Fruit fly (Drosophila melanogaster) ovary, adult (tissue): ENCODE measurements around the gene SsRbeta.
A peak's percentile ranks its signal among the peaks of the same experiment; 100 is the strongest.

Source experiments
- CG17801 ChIP-seq: fragments of 200-800 bp; optimal IDR thresholded peaks from 2 replicates; lab custom pipeline; 2019; ENCODE audit warnings: missing biosample characterization, mild to moderate bottlenecking, missing genetic modification characterization, moderate library complexity; ENCODE audit not compliant: partially characterized antibody

Gene SsRbeta

DNA sequence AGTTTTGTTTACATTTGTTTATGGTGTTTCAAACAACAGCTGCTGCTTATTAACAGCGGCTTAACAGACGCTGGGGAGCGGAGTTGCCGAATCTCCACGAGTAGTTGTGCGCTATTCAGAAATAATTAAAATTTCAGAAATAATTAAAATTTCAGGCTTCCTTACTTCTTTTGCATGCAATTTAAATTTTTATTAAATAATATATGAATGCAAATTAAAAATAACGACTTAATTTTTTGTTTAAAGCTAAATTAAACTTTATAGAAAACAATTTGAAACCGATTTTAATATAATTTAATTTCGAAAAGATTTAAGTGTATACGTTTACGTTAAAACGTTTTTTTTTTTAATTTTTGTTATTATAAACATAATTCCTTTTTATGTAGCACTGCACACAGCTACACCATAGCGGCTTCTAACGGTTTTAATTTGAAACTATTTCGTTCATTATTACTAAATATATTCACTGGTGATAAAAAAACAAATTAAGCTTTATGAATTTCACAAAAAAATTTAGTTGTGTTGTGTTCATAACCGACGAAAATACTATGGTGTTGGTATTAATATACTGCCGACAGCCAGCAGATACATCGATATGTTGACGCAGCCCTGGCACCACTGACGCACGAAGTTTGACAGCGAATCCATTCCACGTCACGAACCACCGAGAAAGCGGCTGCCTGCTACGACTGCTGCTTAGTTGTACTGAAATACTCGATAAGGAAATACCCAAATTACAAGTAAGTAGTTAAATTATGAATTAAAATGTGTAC lies at the start of gene SsRbeta:
SsRbeta (plus strand) TSS at position 645 of the 773 bp plus-strand sequence.
- TF ChIP-seq CG17801, result no peak

DNA sequence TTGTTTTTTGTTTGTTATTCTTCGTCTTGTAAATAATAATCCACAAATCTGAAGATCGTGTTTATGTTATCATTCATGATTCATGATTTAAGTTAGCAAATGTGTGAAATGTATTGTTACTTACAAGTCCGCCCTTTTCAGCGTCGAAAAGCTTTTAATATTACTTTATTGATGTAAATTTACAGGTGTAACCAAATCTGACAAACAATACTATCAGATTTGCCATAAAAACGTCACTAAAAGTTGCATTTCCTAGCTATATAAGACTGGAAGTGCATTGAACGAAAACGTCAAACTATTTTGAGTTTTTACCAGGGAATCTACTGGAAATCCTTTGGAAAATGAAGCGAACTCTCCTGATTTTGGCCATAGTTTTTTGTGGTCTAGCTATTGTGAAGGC lies 47.2 kb upstream of the SsRbeta start, which contains the start of gene CG33258:
CG33258 (plus strand) TSS at position 301 of the 400 bp plus-strand sequence.
- TF ChIP-seq CG17801, result no peak

DNA sequence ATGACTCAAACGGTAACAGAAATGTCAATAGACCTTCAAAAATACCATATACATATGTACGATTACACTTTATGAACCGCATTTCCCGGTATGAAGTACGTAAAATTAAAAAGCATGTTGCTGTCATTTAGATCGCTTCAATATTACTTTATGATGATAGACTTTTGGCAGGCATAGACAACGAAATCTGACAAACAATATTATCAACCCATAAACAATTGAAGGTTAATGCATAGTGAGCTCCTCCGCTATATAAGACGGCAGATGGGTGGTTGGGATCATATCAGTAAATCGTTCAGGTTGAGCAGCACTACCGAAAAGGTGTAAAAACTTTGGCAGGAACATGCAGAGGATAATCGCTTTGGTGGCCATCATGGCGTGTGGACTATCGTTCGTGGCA lies 45.7 kb upstream of the SsRbeta start, which contains the start of gene CG13075:
CG13075 (plus strand) TSS at position 301 of the 400 bp plus-strand sequence.
- no peak for TF ChIP-seq CG17801

DNA sequence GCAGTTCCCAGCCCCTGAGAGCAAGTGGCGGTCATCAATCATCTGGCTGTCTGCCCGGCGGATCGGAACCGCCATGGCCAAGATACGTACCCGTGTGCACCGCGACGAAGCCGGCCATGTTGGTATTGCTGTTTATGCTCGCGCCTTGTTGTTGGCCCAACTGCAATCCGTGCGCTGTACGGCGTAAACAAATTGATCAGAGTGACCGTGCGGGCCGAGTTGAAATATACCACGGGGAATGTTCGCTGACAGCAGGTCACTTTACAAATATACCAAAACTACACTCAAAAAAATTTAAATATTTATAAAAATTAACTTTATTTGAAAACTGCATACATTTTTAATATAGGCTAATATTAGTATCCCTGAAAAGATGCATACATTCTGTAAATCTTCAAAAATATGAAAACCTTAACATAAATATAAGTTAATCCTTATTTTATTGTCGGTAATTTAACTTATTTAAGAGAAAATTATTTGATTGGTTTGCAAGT lies 42.0 kb upstream of the SsRbeta start, which contains the start of gene Tasp1:
Tasp1 (minus strand) TSS at position 203 of the 494 bp plus-strand sequence.
- TF ChIP-seq CG17801, result peak; percentile 57

DNA sequence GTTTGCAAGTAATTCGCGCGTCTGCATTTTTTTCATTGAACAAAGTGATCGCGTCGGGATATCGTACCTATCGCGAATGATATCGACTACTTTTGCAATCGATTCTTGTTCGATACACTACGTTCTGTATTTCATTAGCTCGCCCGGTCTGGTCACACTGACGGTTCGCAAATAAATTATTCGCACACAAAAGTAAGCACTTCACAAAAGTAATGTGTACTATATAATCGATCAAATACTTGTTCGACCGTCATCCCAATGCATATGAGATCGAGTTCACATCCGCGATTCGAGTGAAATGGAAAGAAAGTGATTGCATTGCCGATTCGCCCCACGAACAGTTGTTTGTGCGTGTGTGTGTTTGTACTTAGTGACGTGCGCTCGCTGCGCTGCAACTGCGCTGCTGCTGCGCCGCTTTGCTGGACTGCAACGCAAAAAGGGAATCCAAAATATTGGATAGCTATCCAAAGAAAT lies 39.0 kb upstream of the SsRbeta start, which contains the start of the genes CG5235 and ClC-c:
CG5235 (minus strand) TSS at position 63 of the 474 bp plus-strand sequence.
ClC-c (plus strand) TSS at position 125 of the 474 bp plus-strand sequence.
- peak; percentile 28 for TF ChIP-seq CG17801

DNA sequence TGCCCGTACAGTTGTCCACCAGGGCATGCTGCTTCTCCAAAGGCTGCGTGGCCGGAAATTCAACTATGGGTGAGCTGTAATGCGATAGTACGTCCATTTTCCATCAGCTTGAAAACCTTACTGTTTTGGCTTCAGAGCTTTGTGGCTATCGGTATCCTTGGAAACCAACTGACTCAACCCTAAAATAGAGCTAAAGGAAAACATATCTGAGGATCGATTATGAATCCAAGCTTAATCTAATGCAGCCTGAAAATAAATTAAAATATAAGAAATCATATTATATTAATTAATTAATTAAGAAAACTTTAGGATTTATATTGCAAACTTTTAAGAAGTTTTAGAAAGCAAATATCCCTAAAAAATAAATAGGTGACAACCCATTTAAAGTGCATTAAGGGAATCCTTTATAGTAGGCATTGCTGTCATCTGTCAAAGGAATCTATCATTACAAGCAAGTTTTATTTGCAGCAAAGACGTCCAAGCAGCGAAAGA lies 32.0 kb upstream of the SsRbeta start, which contains the start of the genes CG13074 and ATPsynbetaL:
CG13074 (minus strand) TSS at position 101 of the 492 bp plus-strand sequence.
ATPsynbetaL (plus strand) TSS at position 442 of the 492 bp plus-strand sequence.
- TF ChIP-seq CG17801, result no peak

DNA sequence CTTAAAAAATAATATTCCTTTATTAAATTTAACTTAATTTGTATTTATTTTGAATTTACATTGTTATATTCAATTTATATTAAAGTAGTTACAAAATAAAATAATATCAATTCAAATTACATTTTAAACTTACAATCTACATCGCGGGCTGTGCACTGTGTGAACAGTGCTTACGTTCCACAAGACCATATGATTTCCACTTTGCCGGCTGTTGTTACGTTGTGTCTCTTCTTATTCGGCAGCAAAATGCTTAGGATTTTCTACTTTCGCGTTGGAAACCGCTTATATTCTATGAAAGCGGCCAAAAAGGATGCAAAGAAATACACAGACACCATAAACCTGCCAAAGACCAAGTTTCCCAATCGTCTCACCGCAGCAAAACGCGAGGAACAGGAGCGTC lies 29.4 kb upstream of the SsRbeta start, which contains the start of gene IleRS-m:
IleRS-m (plus strand) TSS at position 222 of the 400 bp plus-strand sequence.
- no peak for TF ChIP-seq CG17801

DNA sequence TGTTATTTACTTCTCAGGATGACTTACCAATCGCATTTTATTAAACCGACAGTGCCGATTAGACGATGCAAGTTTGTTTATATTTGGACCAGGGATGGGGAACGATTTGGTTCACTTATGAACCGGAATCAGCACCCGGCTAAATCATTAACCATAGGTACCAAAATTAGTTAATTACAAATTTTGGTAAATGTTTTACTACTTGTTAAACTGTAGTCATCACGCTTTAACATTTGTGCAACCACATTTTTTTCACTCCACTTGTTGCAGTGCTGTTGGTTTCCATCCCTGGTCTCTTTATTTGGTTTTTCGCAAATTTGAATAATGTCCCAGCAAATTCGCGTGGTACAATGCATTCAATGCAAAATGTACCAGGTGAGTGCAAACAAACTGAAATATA lies 23.9 kb upstream of the SsRbeta start, which contains the start of the genes IntS9 and CG43295:
IntS9 (minus strand) TSS at position 100 of the 400 bp plus-strand sequence.
CG43295 (plus strand) TSS at position 325 of the 400 bp plus-strand sequence.
- peak; percentile 73 for TF ChIP-seq CG17801

DNA sequence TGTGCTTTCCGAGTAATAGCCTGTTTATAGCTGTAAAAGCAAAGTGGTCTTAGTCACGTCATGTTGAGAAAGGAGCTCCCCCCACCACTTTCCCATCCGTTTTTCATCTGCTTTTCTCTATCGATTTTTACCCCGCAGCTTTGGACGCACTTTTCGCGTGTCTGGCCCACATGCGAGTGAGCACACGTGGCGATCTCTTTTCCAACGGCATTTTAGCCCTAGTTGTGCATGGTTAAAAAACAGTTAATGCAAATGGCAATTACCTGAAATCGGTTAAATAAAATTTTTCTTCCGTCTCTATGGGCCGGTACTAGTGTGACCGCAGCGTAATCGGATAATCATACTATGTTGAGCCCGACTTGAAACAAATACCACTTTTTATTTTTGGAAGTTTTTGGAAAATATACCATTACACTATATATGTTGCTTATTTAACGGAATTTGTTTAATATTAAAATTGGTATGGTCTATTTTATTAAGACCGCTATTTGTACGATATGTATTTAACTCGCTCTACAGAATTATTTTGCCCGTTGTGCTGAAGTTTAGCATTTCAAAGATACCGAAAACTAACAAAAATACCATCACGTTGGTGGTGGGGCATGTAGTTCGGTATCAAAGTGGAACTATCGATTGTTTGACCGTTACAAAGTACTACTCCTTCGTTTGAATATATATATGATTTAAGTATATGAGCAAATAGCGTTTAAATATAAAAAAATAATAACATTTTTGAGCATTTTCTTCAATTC lies 17.2 kb upstream of the SsRbeta start, which contains the start of gene Zn72D:
Zn72D (minus strand) TSS at position 558 of the 752 bp plus-strand sequence.
- peak; percentile 69 for TF ChIP-seq CG17801

DNA sequence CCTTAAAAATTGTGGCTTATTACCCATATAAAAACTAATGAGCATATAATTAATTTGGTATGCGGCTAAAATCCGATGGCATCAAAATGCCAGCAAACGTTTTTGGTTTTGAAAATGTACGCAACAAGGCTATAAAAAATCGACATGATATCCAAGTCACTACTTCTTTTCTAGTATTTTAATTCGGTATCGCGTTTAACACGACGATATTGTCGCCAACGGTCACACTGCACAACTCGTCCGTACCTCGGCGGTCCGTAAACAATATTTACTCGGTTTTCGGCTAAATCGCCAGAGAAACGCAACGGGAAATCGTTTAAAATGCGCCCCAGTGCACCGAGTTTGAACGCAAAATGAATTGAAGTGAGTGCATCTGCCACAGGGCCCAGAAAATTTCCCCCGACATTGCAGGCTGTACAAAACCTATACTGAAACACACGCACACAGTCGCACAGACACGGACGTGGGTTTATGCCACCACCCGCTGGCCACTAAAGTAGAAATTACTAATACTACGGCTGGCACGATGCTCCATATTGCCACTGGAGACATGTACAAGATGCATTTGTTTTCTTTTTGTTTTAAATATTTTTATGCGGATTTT lies 16.3 kb upstream of the SsRbeta start, which contains the start of gene Taf4:
Taf4 (plus strand) TSS at position 210 of the 604 bp plus-strand sequence.
- TF ChIP-seq CG17801, result no peak

DNA sequence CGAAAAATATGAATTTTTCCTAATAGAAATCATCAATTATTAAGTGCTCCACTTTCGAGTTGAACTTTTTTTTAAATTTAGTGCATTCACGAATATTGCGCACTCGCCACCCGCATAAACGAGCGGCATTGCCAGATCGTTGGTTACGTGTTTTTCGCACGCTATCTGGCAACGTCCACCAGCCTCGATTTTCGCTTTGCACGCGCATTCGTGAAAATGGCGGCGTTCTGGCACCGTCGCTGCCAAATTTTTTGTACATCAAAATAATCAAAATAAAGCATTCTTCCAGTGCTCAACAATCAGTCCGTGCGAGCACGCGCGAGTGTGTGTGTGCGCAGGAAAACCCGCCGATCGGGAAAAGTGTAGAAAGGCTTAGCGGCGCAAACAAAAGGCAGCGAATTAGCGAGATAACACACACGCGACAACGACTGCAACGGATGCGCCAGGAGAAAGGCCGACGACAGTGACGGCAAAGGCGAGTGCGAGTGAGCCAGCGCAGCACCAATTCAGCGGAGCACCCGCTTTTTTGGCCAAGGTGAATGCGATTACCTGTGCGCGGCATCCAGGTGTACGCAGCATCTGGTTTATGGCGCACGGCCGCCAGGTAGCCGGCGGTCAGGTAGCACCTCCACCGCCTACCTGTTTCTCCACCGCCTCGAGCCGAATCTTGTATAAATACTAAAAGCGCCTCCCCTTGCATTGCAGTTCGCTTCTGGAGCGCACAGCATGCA lies 15.6 kb upstream of the SsRbeta start:
- peak; percentile 84 for TF ChIP-seq CG17801

DNA sequence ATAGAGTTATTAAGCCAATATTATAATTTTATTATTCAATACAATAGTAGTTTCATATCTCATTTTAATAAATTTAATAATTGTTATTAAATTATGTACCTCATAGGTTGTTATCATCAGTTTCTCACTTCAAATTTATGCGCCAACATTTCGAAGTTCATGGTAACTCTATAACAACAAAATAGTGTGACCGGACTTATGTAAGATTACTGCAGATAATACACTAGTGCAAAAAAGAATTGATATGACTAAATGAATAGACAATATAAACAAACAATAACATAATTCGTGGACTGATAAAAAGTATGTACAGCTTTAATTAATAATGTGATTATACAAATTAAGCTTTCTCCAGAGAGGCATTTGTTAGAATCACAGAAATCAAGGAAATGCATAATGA lies 7.6 kb upstream of the SsRbeta start, which contains the start of gene Strump:
Strump (plus strand) TSS at position 212 of the 400 bp plus-strand sequence.
- peak; percentile 8 for TF ChIP-seq CG17801

DNA sequence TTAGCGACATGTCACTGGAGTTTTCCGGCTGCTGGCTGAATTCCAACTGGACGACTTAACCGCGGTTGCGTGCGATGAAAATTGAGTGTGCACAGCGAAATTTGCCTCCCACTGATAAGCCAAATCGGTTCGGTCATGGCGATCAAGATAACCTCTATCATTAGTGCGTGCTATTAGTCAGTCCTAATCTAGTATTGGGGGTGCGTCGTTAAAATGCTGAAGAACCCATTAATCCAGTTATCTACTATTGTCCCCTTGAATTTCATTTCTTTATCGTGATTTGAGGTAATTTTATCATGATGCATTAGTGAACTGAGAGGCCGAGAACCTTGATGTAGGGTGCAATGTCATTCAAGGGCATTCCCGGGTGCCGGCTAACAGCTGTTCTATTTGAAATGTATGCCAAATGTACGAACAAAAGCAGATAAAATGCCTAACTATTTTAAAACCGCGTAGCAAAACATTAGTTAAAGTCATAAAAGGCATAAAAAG lies 890 bp upstream of the SsRbeta start, which contains the start of gene Pgm1:
Pgm1 (minus strand) TSS at position 51 of the 492 bp plus-strand sequence.
- peak; percentile 89 for TF ChIP-seq CG17801
